Fruit fly (Drosophila melanogaster) whole organism, embryonic: ENCODE results near the gene TwdlF.

Experiments used
- Atf3 ChIP-seq: fragments of 200-800 bp; sonication (Bioruptor generic); optimal IDR thresholded peaks from 3 replicates; lab custom pipeline; 2016; ENCODE audit warnings: missing biosample characterization, missing genetic modification characterization
- B-H2 ChIP-seq: fragments of 200-800 bp; sonication (Bioruptor generic); optimal IDR thresholded peaks from 2 replicates; lab custom pipeline; 2018; ENCODE audit warnings: missing biosample characterization, mild to moderate bottlenecking, missing genetic modification characterization
- Bdp1 ChIP-seq: fragments of 200-800 bp; sonication (Bioruptor generic); optimal IDR thresholded peaks from 3 replicates; lab custom pipeline; 2016; ENCODE audit warnings: missing biosample characterization, missing genetic modification characterization
- CG11093 ChIP-seq: fragments of 200-800 bp; sonication (Bioruptor generic); IDR thresholded peaks from 3 replicates; pipeline ENCODE4 v1.3.6; 2022; ENCODE audit warnings: missing biosample characterization, missing genetic modification characterization
- CG13624 ChIP-seq: fragments of 200-800 bp; sonication (Bioruptor generic); optimal IDR thresholded peaks from 2 replicates; lab custom pipeline; 2016; ENCODE audit warnings: missing biosample characterization, missing genetic modification characterization
- CG13775 ChIP-seq: fragments of 200-800 bp; sonication (Bioruptor generic); optimal IDR thresholded peaks from 3 replicates; lab custom pipeline; 2017; ENCODE audit warnings: missing biosample characterization, mild to moderate bottlenecking, missing genetic modification characterization
- CG16813 ChIP-seq: fragments of 200-800 bp; sonication (Bioruptor generic); IDR thresholded peaks from 3 replicates; pipeline ENCODE4 v1.3.6; 2022; ENCODE audit warnings: missing biosample characterization, missing genetic modification characterization; ENCODE audit not compliant: partially characterized antibody
- CG17829 ChIP-seq: fragments of 200-800 bp; optimal IDR thresholded peaks from 2 replicates; lab custom pipeline; 2019; ENCODE audit warnings: missing biosample characterization, mild to moderate bottlenecking, missing genetic modification characterization, moderate library complexity
- CG18619 ChIP-seq: fragments of 200-800 bp; sonication (Bioruptor generic); optimal IDR thresholded peaks from 3 replicates; lab custom pipeline; 2017; ENCODE audit warnings: missing biosample characterization, mild to moderate bottlenecking, missing genetic modification characterization
- CG18764 ChIP-seq: fragments of 200-800 bp; sonication (Bioruptor generic); optimal IDR thresholded peaks from 3 replicates; lab custom pipeline; 2016; ENCODE audit warnings: missing biosample characterization, missing genetic modification characterization
- CG2889 ChIP-seq: fragments of 200-800 bp; sonication (Bioruptor generic); IDR thresholded peaks from 3 replicates; pipeline ENCODE4 v1.3.6; 2022; ENCODE audit warnings: missing biosample characterization, missing genetic modification characterization
- CG31224 ChIP-seq: fragments of 200-800 bp; sonication (Bioruptor generic); IDR thresholded peaks from 2 replicates; pipeline ENCODE4 v1.3.6; 2022; ENCODE audit warnings: missing biosample characterization, missing genetic modification characterization
- CG3838 ChIP-seq: fragments of 200-800 bp; sonication (Bioruptor generic); optimal IDR thresholded peaks from 3 replicates; lab custom pipeline; 2016; ENCODE audit warnings: missing biosample characterization, missing genetic modification characterization
- CG4328 ChIP-seq: fragments of 200-800 bp; sonication (Bioruptor generic); optimal IDR thresholded peaks from 3 replicates; lab custom pipeline; 2017; ENCODE audit warnings: missing biosample characterization, missing genetic modification reagents, missing genetic modification characterization
- CG4617 ChIP-seq: fragments of 200-800 bp; sonication (Bioruptor generic); optimal IDR thresholded peaks from 3 replicates; lab custom pipeline; 2016; ENCODE audit warnings: missing biosample characterization, missing genetic modification characterization, borderline replicate concordance
- CG5180 ChIP-seq: fragments of 200-800 bp; sonication (Bioruptor generic); optimal IDR thresholded peaks from 3 replicates; lab custom pipeline; 2017; ENCODE audit warnings: missing biosample characterization, missing genetic modification characterization, mild to moderate bottlenecking, moderate library complexity, missing genetic modification reagents
- CG6175 ChIP-seq: fragments of 200-800 bp; sonication (Bioruptor generic); IDR thresholded peaks from 3 replicates; pipeline ENCODE4 v1.3.6; 2022; ENCODE audit warnings: missing biosample characterization, missing genetic modification characterization
- CG6254 ChIP-seq: fragments of 200-800 bp; sonication (Bioruptor generic); optimal IDR thresholded peaks from 3 replicates; lab custom pipeline; 2017; ENCODE audit warnings: mild to moderate bottlenecking, missing biosample characterization, missing genetic modification reagents, missing genetic modification characterization
- CG6689 ChIP-seq: fragments of 200-800 bp; sonication (Bioruptor generic); IDR thresholded peaks from 2 replicates; pipeline ENCODE4 v1.3.6; 2022; ENCODE audit warnings: missing biosample characterization, missing genetic modification characterization
- CG7271 ChIP-seq: fragments of 200-800 bp; sonication (Bioruptor generic); optimal IDR thresholded peaks from 2 replicates; lab custom pipeline; 2018; ENCODE audit warnings: missing biosample characterization, mild to moderate bottlenecking, missing genetic modification characterization, moderate library complexity
- CG7963 ChIP-seq: fragments of 200-800 bp; sonication (Bioruptor generic); IDR thresholded peaks from 3 replicates; pipeline ENCODE4 v1.3.6; 2022; ENCODE audit warnings: missing biosample characterization, missing genetic modification characterization; ENCODE audit not compliant: partially characterized antibody
- CG8359 ChIP-seq: fragments of 200-800 bp; sonication (Bioruptor generic); optimal IDR thresholded peaks from 2 replicates; lab custom pipeline; 2017; ENCODE audit warnings: missing biosample characterization, mild to moderate bottlenecking, missing genetic modification characterization, borderline replicate concordance
- CG9437 ChIP-seq: fragments of 200-800 bp; sonication (Bioruptor generic); optimal IDR thresholded peaks from 2 replicates; lab custom pipeline; 2018; ENCODE audit warnings: missing biosample characterization, mild to moderate bottlenecking, missing genetic modification characterization
- CG9876 ChIP-seq: fragments of 200-800 bp; sonication (Bioruptor generic); optimal IDR thresholded peaks from 2 replicates; lab custom pipeline; 2016; ENCODE audit warnings: missing biosample characterization, missing genetic modification characterization
- CG9932 ChIP-seq: fragments of 200-800 bp; sonication (Bioruptor generic); IDR thresholded peaks from 2 replicates; pipeline ENCODE4 v1.3.6; 2022; ENCODE audit warnings: missing biosample characterization, missing genetic modification characterization
- Fer3 ChIP-seq: fragments of 200-800 bp; sonication (Bioruptor generic); optimal IDR thresholded peaks from 2 replicates; lab custom pipeline; 2018; ENCODE audit warnings: missing biosample characterization, mild to moderate bottlenecking, missing genetic modification characterization, moderate library complexity
- HLH3B ChIP-seq: fragments of 200-800 bp; sonication (Bioruptor generic); IDR thresholded peaks from 2 replicates; pipeline ENCODE4 v1.3.6; 2022; ENCODE audit warnings: missing biosample characterization, missing genetic modification characterization
- Hmx ChIP-seq: fragments of 200-800 bp; sonication (Bioruptor generic); optimal IDR thresholded peaks from 2 replicates; lab custom pipeline; 2016; ENCODE audit warnings: missing biosample characterization, missing genetic modification characterization
- Hr51 ChIP-seq, 2 experiments: fragments of 200-800 bp; sonication (Bioruptor generic); optimal IDR thresholded peaks; 2 replicates in 1 of 2; 3 replicates in 1 of 2; lab custom pipeline; 2016 to 2018; ENCODE audit warnings: missing biosample characterization in 2 of 2, missing genetic modification characterization in 2 of 2, mild to moderate bottlenecking in 1 of 2, moderate library complexity in 1 of 2
- MBD-R2 ChIP-seq: fragments of 200-800 bp; sonication (Bioruptor generic); IDR thresholded peaks from 2 replicates; pipeline ENCODE4 v1.3.6; 2022; ENCODE audit warnings: missing biosample characterization, missing genetic modification characterization
- Opbp ChIP-seq: fragments of 200-800 bp; sonication (Bioruptor generic); IDR thresholded peaks from 3 replicates; pipeline ENCODE4 v1.3.6; 2022; ENCODE audit warnings: missing biosample characterization, missing genetic modification characterization; ENCODE audit not compliant: partially characterized antibody
- Poxn ChIP-seq: fragments of 200-800 bp; sonication (Bioruptor generic); IDR thresholded peaks from 2 replicates; pipeline ENCODE4 v1.3.6; 2022; ENCODE audit warnings: missing biosample characterization, missing genetic modification characterization
- Sox100B ChIP-seq: fragments of 200-800 bp; sonication (Bioruptor generic); optimal IDR thresholded peaks from 3 replicates; lab custom pipeline; 2018; ENCODE audit warnings: missing biosample characterization, mild to moderate bottlenecking, missing genetic modification characterization
- ab ChIP-seq: fragments of 200-800 bp; sonication (Bioruptor generic); optimal IDR thresholded peaks from 2 replicates; lab custom pipeline; 2016; ENCODE audit warnings: missing biosample characterization, missing genetic modification characterization
- ac ChIP-seq: fragments of 200-800 bp; sonication (Bioruptor generic); optimal IDR thresholded peaks from 3 replicates; lab custom pipeline; 2017; ENCODE audit warnings: missing biosample characterization, mild to moderate bottlenecking, missing genetic modification characterization
- btn ChIP-seq: fragments of 200-800 bp; sonication (Bioruptor generic); optimal IDR thresholded peaks from 2 replicates; lab custom pipeline; 2016; ENCODE audit warnings: missing biosample characterization, missing genetic modification characterization
- danr ChIP-seq: fragments of 200-800 bp; sonication (Bioruptor generic); IDR thresholded peaks from 2 replicates; pipeline ENCODE4 v1.3.6; 2022; ENCODE audit warnings: missing biosample characterization, missing genetic modification characterization
- ems ChIP-seq: fragments of 200-800 bp; sonication (Bioruptor generic); optimal IDR thresholded peaks from 3 replicates; lab custom pipeline; 2016; ENCODE audit warnings: missing biosample characterization, missing genetic modification characterization
- gce ChIP-seq: fragments of 200-800 bp; sonication (Bioruptor generic); IDR thresholded peaks from 3 replicates; pipeline ENCODE4 v1.3.6; 2022; ENCODE audit warnings: missing biosample characterization, missing genetic modification characterization
- hth ChIP-seq: fragments of >200 bp; optimal IDR thresholded peaks from 2 replicates; lab custom pipeline; 2017; ENCODE audit warnings: inconsistent platforms
- jigr1 ChIP-seq: fragments of 200-800 bp; sonication (Bioruptor generic); IDR thresholded peaks from 3 replicates; pipeline ENCODE4 v1.3.6; 2022; ENCODE audit warnings: missing biosample characterization, missing genetic modification characterization
- ken ChIP-seq: fragments of 200-800 bp; sonication (Bioruptor generic); IDR thresholded peaks from 3 replicates; pipeline ENCODE4 v1.3.6; 2022; ENCODE audit warnings: missing biosample characterization, missing genetic modification characterization
- lab ChIP-seq: fragments of 200-800 bp; sonication (Bioruptor generic); optimal IDR thresholded peaks from 3 replicates; lab custom pipeline; 2017; ENCODE audit warnings: missing biosample characterization, missing genetic modification characterization, mild to moderate bottlenecking, moderate library complexity, missing genetic modification reagents
- pb ChIP-seq: fragments of 200-800 bp; sonication (Bioruptor generic); optimal IDR thresholded peaks from 3 replicates; lab custom pipeline; 2016; ENCODE audit warnings: missing biosample characterization, missing genetic modification characterization
- sd ChIP-seq: fragments of 200-800 bp; sonication (Bioruptor generic); optimal IDR thresholded peaks from 3 replicates; lab custom pipeline; 2018; ENCODE audit warnings: missing biosample characterization, mild to moderate bottlenecking, missing genetic modification characterization, moderate library complexity
- shn ChIP-seq: fragments of 200-800 bp; sonication (Bioruptor generic); optimal IDR thresholded peaks from 3 replicates; lab custom pipeline; 2016; ENCODE audit warnings: missing biosample characterization, missing genetic modification characterization
- slp2 ChIP-seq: fragments of 200-800 bp; sonication (Bioruptor generic); optimal IDR thresholded peaks from 2 replicates; lab custom pipeline; 2016; ENCODE audit warnings: missing biosample characterization, missing genetic modification characterization
- trem ChIP-seq: fragments of 200-800 bp; optimal IDR thresholded peaks from 3 replicates; lab custom pipeline; 2019; ENCODE audit warnings: missing biosample characterization, mild to moderate bottlenecking, missing genetic modification characterization, moderate library complexity
- unc-4 ChIP-seq: fragments of 200-800 bp; sonication (Bioruptor generic); IDR thresholded peaks from 2 replicates; pipeline ENCODE4 v1.3.6; 2022; ENCODE audit warnings: missing biosample characterization, missing genetic modification characterization; ENCODE audit not compliant: partially characterized antibody
- usp ChIP-seq: fragments of >200 bp; optimal IDR thresholded peaks from 2 replicates; lab custom pipeline; 2017; ENCODE audit warnings: missing biosample characterization, missing genetic modification characterization
- zfh2 ChIP-seq: fragments of 200-800 bp; sonication (Bioruptor generic); optimal IDR thresholded peaks from 2 replicates; lab custom pipeline; 2016; ENCODE audit warnings: missing biosample characterization, missing genetic modification characterization

Gene TwdlF

dm6 chr3R:4214038-4214437, 32.8 kb upstream of the TwdlF start (continued):
- TF ChIP-seq ken (GFP tag; lab: Robert Waterston, UW) (peak; percentile 85), CG9876 (peak; percentile 54), unc-4 (no peak), CG13624 (peak; percentile 69), ac (GFP tag; lab: Kevin White, UChicago) (no peak), Fer3 (tag; lab: Kevin White, UChicago) (peak; percentile 64), Sox100B (GFP tag; lab: Kevin White, UChicago) (peak; percentile 68), danr (GFP tag; lab: Robert Waterston, UW) (peak; percentile 73), CG5180 (GFP tag; lab: Kevin White, UChicago) (peak; percentile 68), CG31224 (GFP tag; lab: Robert Waterston, UW) (peak; percentile 75), MBD-R2 (peak; percentile 31), pb (peak; percentile 76), CG2889 (GFP tag; lab: Robert Waterston, UW) (peak; percentile 63; the same call in 1 of the 3 replicates), CG4328 (GFP tag; lab: Kevin White, UChicago) (no peak), Poxn (no peak), CG8359 (peak; percentile 42), CG17829 (tag; lab: Kevin White, UChicago) (peak; percentile 73), CG13775 (peak; percentile 12), CG7963 (GFP tag; lab: Robert Waterston, UW) (no peak), Opbp (no peak), shn (GFP tag; lab: Kevin White, UChicago) (peak; percentile 66), Hmx (GFP tag; lab: Kevin White, UChicago) (no peak), CG3838 (GFP tag; lab: Kevin White, UChicago) (no peak), HLH3B (GFP tag; lab: Robert Waterston, UW) (peak; percentile 91), CG16813 (no peak), CG4617 (GFP tag; lab: Kevin White, UChicago) (peak; percentile 6), ems (GFP tag; lab: Kevin White, UChicago) (peak; percentile 73), slp2 (peak; percentile 77), CG9437 (GFP tag; lab: Kevin White, UChicago) (peak; percentile 39), sd (tag; lab: Kevin White, UChicago) (no peak), zfh2 (GFP tag; lab: Kevin White, UChicago) (peak; percentile 12), trem (tag; lab: Kevin White, UChicago) (peak; percentile 31), CG6689 (GFP tag; lab: Robert Waterston, UW) (peak; percentile 88), ab (GFP tag; lab: Kevin White, UChicago) (peak; percentile 23), CG7271 (tag; lab: Kevin White, UChicago) (no peak), CG6175 (GFP tag; lab: Robert Waterston, UW) (peak; percentile 83), Atf3 (peak; percentile 63), CG18619 (GFP tag; lab: Kevin White, UChicago) (peak; percentile 61), B-H2 (GFP tag; lab: Kevin White, UChicago) (no peak), jigr1 (peak; percentile 83), lab (GFP tag; lab: Kevin White, UChicago) (peak; percentile 82), hth (lab: Kevin White, UChicago) (no peak), usp (no peak), CG11093 (GFP tag; lab: Robert Waterston, UW) (peak; percentile 82), CG6254 (peak; percentile 60), CG9932 (peak; percentile 55; the same call in 1 of the 2 replicates), btn (GFP tag; lab: Kevin White, UChicago) (peak; percentile 69), Hr51 (GFP tag; optimal IDR thresholded peaks at IDR 0.05; lab: Kevin White, UChicago) (peak; percentile 40 to 85), Bdp1 (peak; percentile 51), CG18764 (GFP tag; lab: Kevin White, UChicago) (peak; percentile 60), gce (peak; percentile 89)
